Worm (Caenorhabditis elegans): ENCODE results near the gene ppm-1.D.
A peak's percentile ranks its signal among the peaks of the same experiment; 100 is the strongest.

ppm-1.D gene

ce11 chrIII:2283341-2283847 is 48.0 kb upstream of the ppm-1.D start:
- TF ChIP-seq elt-3 (tag; optimal IDR thresholded peaks at IDR 0.05) (no peak), sma-9 (GFP tag; optimal IDR thresholded peaks at IDR 0.05) (no peak), sma-9 (tag; optimal IDR thresholded peaks at IDR 0.05) (no peak), ceh-82 (tag; optimal IDR thresholded peaks at IDR 0.05) (no peak), mab-5 (tag; optimal IDR thresholded peaks at IDR 0.05) (no peak), nhr-23 (tag; optimal IDR thresholded peaks at IDR 0.05) (no peak)

- TF ChIP-seq ztf-4 (tag; optimal IDR thresholded peaks at IDR 0.05) (no peak), F13H6.1 (tag; optimal IDR thresholded peaks at IDR 0.05) (no peak), skn-1 (tag; optimal IDR thresholded peaks at IDR 0.05) (no peak), nhr-11 (tag; optimal IDR thresholded peaks at IDR 0.05) (no peak), ZK546.5 (tag; optimal IDR thresholded peaks at IDR 0.05) (no peak), crh-2 (tag; optimal IDR thresholded peaks at IDR 0.05) (no peak), R02D3.7 (tag; optimal IDR thresholded peaks at IDR 0.05) (no peak), sma-9 (GFP tag; optimal IDR thresholded peaks at IDR 0.05) (no peak), sma-9 (tag; optimal IDR thresholded peaks at IDR 0.05) (no peak), ztf-1 (GFP tag; conservative IDR thresholded peaks at IDR 0.05) (no peak), gmeb-1 (tag; optimal IDR thresholded peaks at IDR 0.05) (no peak), unc-62 (GFP tag; optimal IDR thresholded peaks at IDR 0.05) (no peak), fos-1 (tag; optimal IDR thresholded peaks at IDR 0.05) (no peak), mbf-1 (tag; optimal IDR thresholded peaks at IDR 0.05) (no peak), sma-3 (GFP tag; optimal IDR thresholded peaks at IDR 0.05) (no peak)
These were observed 43.1 kb upstream of the ppm-1.D start for ce11 chrIII:2288261-2288660.

- no peak for TF ChIP-seq nhr-77 (tag; optimal IDR thresholded peaks at IDR 0.05)
- no peak for TF ChIP-seq ztf-1 (GFP tag; conservative IDR thresholded peaks at IDR 0.05)
- no peak for TF ChIP-seq nhr-12 (tag; optimal IDR thresholded peaks at IDR 0.05)
- peak; percentile 7 for TF ChIP-seq crh-2 (tag; optimal IDR thresholded peaks at IDR 0.05)
- TF ChIP-seq unc-39 (tag; optimal IDR thresholded peaks at IDR 0.05) = no peak
- TF ChIP-seq sem-4 (tag; optimal IDR thresholded peaks at IDR 0.05) = no peak
- TF ChIP-seq gmeb-1 (tag; optimal IDR thresholded peaks at IDR 0.05) = no peak
- peak; percentile 13 for TF ChIP-seq fos-1 (tag; optimal IDR thresholded peaks at IDR 0.05)
- TF ChIP-seq Y55F3AM.14 (GFP tag; optimal IDR thresholded peaks at IDR 0.05) = no peak
These were observed 40.2 kb upstream of the ppm-1.D start, which contains the start of gene fbxa-219 for ce11 chrIII:2291139-2291538. TSS of gene fbxa-219 (plus strand) at chrIII:2291415.

- TF ChIP-seq sma-9 (GFP tag; optimal IDR thresholded peaks at IDR 0.05) = peak; percentile 12
- no peak for TF ChIP-seq sma-9 (tag; optimal IDR thresholded peaks at IDR 0.05)
- TF ChIP-seq nhr-11 (tag; optimal IDR thresholded peaks at IDR 0.05) = no peak
- TF ChIP-seq egl-27 (tag; optimal IDR thresholded peaks at IDR 0.05) = no peak
- no peak for TF ChIP-seq elt-1 (tag; optimal IDR thresholded peaks at IDR 0.05)
- TF ChIP-seq sem-4 (tag; optimal IDR thresholded peaks at IDR 0.05) = no peak
- peak; percentile 16 for TF ChIP-seq fos-1 (tag; optimal IDR thresholded peaks at IDR 0.05)
- TF ChIP-seq aly-2 (tag; optimal IDR thresholded peaks at IDR 0.05) = no peak
- TF ChIP-seq unc-55 (GFP tag; optimal IDR thresholded peaks at IDR 0.05) = no peak
- no peak for TF ChIP-seq lsy-2 (tag; optimal IDR thresholded peaks at IDR 0.05)
- TF ChIP-seq R02D3.7 (tag; optimal IDR thresholded peaks at IDR 0.05) = no peak
- no peak for TF ChIP-seq ztf-1 (GFP tag; conservative IDR thresholded peaks at IDR 0.05)
- no peak for TF ChIP-seq nhr-10 (tag; optimal IDR thresholded peaks at IDR 0.05)
- TF ChIP-seq F13H6.1 (tag; optimal IDR thresholded peaks at IDR 0.05) = no peak
- TF ChIP-seq mdl-1 (tag; optimal IDR thresholded peaks at IDR 0.05) = no peak
- TF ChIP-seq zag-1 (tag; optimal IDR thresholded peaks at IDR 0.05) = no peak
These were observed 36.6 kb upstream of the ppm-1.D start for ce11 chrIII:2294736-2295135.

- TF ChIP-seq ceh-82 (tag; optimal IDR thresholded peaks at IDR 0.05) (no peak), ZK546.5 (tag; optimal IDR thresholded peaks at IDR 0.05) (no peak), ztf-11 (tag; optimal IDR thresholded peaks at IDR 0.05) (no peak), nhr-12 (tag; optimal IDR thresholded peaks at IDR 0.05) (no peak), mbf-1 (tag; optimal IDR thresholded peaks at IDR 0.05) (no peak), zag-1 (tag; optimal IDR thresholded peaks at IDR 0.05) (no peak), F13H6.1 (tag; optimal IDR thresholded peaks at IDR 0.05) (no peak), nhr-129 (tag; optimal IDR thresholded peaks at IDR 0.05) (no peak), sma-9 (GFP tag; optimal IDR thresholded peaks at IDR 0.05) (no peak), sma-9 (tag; optimal IDR thresholded peaks at IDR 0.05) (no peak), lin-13 (GFP tag; optimal IDR thresholded peaks at IDR 0.05) (no peak), mab-5 (tag; optimal IDR thresholded peaks at IDR 0.05) (no peak), ama-1 (optimal IDR thresholded peaks at IDR 0.05) (no peak)
These were observed 27.2 kb upstream of the ppm-1.D start for ce11 chrIII:2304149-2304548.
